Worm (Caenorhabditis elegans): ENCODE results near the gene K08E4.8.

ce11 chrIV:12043054-12043453 is 18.1 kb downstream of the K08E4.8 start:
- no peak for TF ChIP-seq nhr-12 (tag; optimal IDR thresholded peaks at IDR 0.05)
- no peak for TF ChIP-seq zag-1 (tag; optimal IDR thresholded peaks at IDR 0.05)
- no peak for TF ChIP-seq snpc-4 (tag; optimal IDR thresholded peaks at IDR 0.05)
- TF ChIP-seq lin-39 (tag; optimal IDR thresholded peaks at IDR 0.05), result no peak
- no peak for TF ChIP-seq blmp-1 (tag; optimal IDR thresholded peaks at IDR 0.05; ENCODE audit: insufficient read depth)
- TF ChIP-seq elt-3 (tag; optimal IDR thresholded peaks at IDR 0.05), result no peak
